Worm (Caenorhabditis elegans) whole organism, L4/young adult: ENCODE measurements around the gene madf-4.

Experiments used
- W03F9.2 ChIP-seq: fragments of 150-350 bp; optimal IDR thresholded peaks from 2 replicates; lab custom pipeline; 2014; ENCODE audit warnings: missing biosample characterization, missing genetic modification characterization
- dao-5 ChIP-seq: sonication (generic microtip); optimal IDR thresholded peaks from 2 replicates; lab custom pipeline; 2016; ENCODE audit warnings: missing genotype, missing genetic modification characterization, moderate library complexity, missing compliant biosample characterization
- him-1 ChIP-seq: sonication (generic microtip); optimal IDR thresholded peaks from 2 replicates; lab custom pipeline; 2016; ENCODE audit warnings: missing genotype, missing genetic modification reagents, missing genetic modification characterization, missing compliant biosample characterization

DNA sequence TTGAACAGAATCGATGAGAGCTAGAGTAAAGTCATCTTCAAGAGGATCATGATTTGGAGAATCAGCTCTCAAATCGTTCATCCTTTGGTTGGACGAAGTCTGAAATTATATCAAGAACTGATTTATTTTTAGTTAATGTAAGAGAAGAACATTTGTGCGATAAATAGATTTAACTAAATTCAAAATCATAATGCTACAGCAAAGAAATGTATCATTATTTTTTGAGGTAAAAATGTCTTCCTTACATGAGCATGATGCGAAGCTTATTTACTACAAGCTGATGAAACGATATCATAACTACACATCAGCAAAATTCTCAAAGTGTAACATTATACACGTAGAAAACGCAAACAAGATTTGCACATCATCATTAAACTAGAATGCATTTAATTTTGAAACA, at the start of gene madf-4:
- no peak for TF ChIP-seq dao-5
- no peak for TF ChIP-seq him-1 (tag; lab: Kevin White, UChicago)
- no peak for TF ChIP-seq W03F9.2 (tag; lab: Kevin White, UChicago)
